Fruit fly (Drosophila melanogaster) whole organism, embryonic: ENCODE results near the gene Crtc.
A peak's percentile ranks its signal among the peaks of the same experiment; 100 is the strongest.

Source experiments
- Aef1 ChIP-seq: fragments of 200-800 bp; sonication (Bioruptor generic); IDR thresholded peaks from 3 replicates; pipeline ENCODE4 v1.3.6; 2022; ENCODE audit warnings: missing biosample characterization, missing genetic modification characterization
- Bgb ChIP-seq: fragments of 200-800 bp; sonication (Bioruptor generic); IDR thresholded peaks from 2 replicates; pipeline ENCODE4 v1.3.6; 2022; ENCODE audit warnings: missing biosample characterization, missing genetic modification characterization; ENCODE audit not compliant: partially characterized antibody
- CG10431 ChIP-seq: fragments of 200-800 bp; sonication (Bioruptor generic); optimal IDR thresholded peaks from 3 replicates; lab custom pipeline; 2018; ENCODE audit warnings: missing biosample characterization, mild to moderate bottlenecking, missing genetic modification characterization
- CG11560 ChIP-seq: fragments of 200-800 bp; sonication (Bioruptor generic); IDR thresholded peaks from 3 replicates; pipeline ENCODE4 v1.3.6; 2022; ENCODE audit warnings: missing biosample characterization, missing genetic modification characterization
- CG14710 ChIP-seq: fragments of 200-800 bp; sonication (Bioruptor generic); optimal IDR thresholded peaks from 3 replicates; lab custom pipeline; 2019; ENCODE audit warnings: missing biosample characterization, mild to moderate bottlenecking, missing genetic modification characterization, moderate library complexity
- CG15269 ChIP-seq: fragments of 200-800 bp; sonication (Bioruptor generic); optimal IDR thresholded peaks from 2 replicates; lab custom pipeline; 2018; ENCODE audit warnings: missing biosample characterization, mild to moderate bottlenecking, missing genetic modification characterization, moderate library complexity
- CG2875 ChIP-seq: fragments of 200-800 bp; sonication (Bioruptor generic); optimal IDR thresholded peaks from 2 replicates; lab custom pipeline; 2017; ENCODE audit warnings: missing biosample characterization, mild to moderate bottlenecking, missing genetic modification characterization, missing genetic modification reagents
- CG30431 ChIP-seq: fragments of 200-800 bp; sonication (Bioruptor generic); optimal IDR thresholded peaks from 2 replicates; lab custom pipeline; 2017; ENCODE audit warnings: missing biosample characterization, missing genetic modification characterization
- CG33213 ChIP-seq: fragments of 200-800 bp; sonication (Bioruptor generic); optimal IDR thresholded peaks from 3 replicates; lab custom pipeline; 2016; ENCODE audit warnings: missing biosample characterization, missing genetic modification characterization
- CG33557 ChIP-seq: fragments of 200-800 bp; sonication (Bioruptor generic); optimal IDR thresholded peaks from 2 replicates; lab custom pipeline; 2019; ENCODE audit warnings: missing biosample characterization, mild to moderate bottlenecking, missing genetic modification characterization, moderate library complexity
- CG3995 ChIP-seq: fragments of 200-800 bp; sonication (Bioruptor generic); optimal IDR thresholded peaks from 3 replicates; lab custom pipeline; 2016; ENCODE audit warnings: missing biosample characterization, missing genetic modification characterization
- CG9817 ChIP-seq: fragments of 200-800 bp; sonication (Bioruptor generic); optimal IDR thresholded peaks from 2 replicates; lab custom pipeline; 2018; ENCODE audit warnings: missing biosample characterization, mild to moderate bottlenecking, missing genetic modification characterization, moderate library complexity
- D19A ChIP-seq: fragments of 200-800 bp; optimal IDR thresholded peaks from 3 replicates; lab custom pipeline; 2019; ENCODE audit warnings: missing biosample characterization, mild to moderate bottlenecking, missing genetic modification characterization, moderate library complexity
- Dek ChIP-seq: fragments of 200-800 bp; sonication (Bioruptor generic); optimal IDR thresholded peaks from 3 replicates; lab custom pipeline; 2019; ENCODE audit warnings: missing biosample characterization, mild to moderate bottlenecking, missing genetic modification characterization, moderate library complexity
- Dll ChIP-seq: fragments of 200-800 bp; sonication (Bioruptor generic); IDR thresholded peaks from 4 replicates; pipeline ENCODE4 v1.3.6; 2022; ENCODE audit warnings: missing biosample characterization, missing genetic modification characterization; ENCODE audit not compliant: partially characterized antibody
- Ets65A ChIP-seq: fragments of 200-800 bp; sonication (Bioruptor generic); peaks from one replicate; lab custom pipeline; 2016; ENCODE audit warnings: missing biosample characterization, missing genetic modification characterization
- HLH54F ChIP-seq: fragments of 200-800 bp; sonication (Bioruptor generic); optimal IDR thresholded peaks from 3 replicates; lab custom pipeline; 2016; ENCODE audit warnings: missing biosample characterization, missing genetic modification characterization
- Lhr ChIP-seq: fragments of 200-800 bp; sonication (Bioruptor generic); optimal IDR thresholded peaks from 3 replicates; lab custom pipeline; 2017; ENCODE audit warnings: mild to moderate bottlenecking, missing biosample characterization, missing genetic modification reagents, missing genetic modification characterization
- MTF-1 ChIP-seq: fragments of 200-800 bp; sonication (Bioruptor generic); optimal IDR thresholded peaks from 2 replicates; lab custom pipeline; 2018; ENCODE audit warnings: missing biosample characterization, mild to moderate bottlenecking, missing genetic modification characterization, borderline replicate concordance
- Mad ChIP-seq: fragments of 200-800 bp; sonication (Bioruptor generic); optimal IDR thresholded peaks from 2 replicates; lab custom pipeline; 2016; ENCODE audit warnings: missing biosample characterization, missing genetic modification characterization
- Mes4 ChIP-seq: fragments of 200-800 bp; sonication (Bioruptor generic); optimal IDR thresholded peaks from 2 replicates; lab custom pipeline; 2016; ENCODE audit warnings: missing biosample characterization, missing genetic modification characterization
- Opbp ChIP-seq: fragments of 200-800 bp; sonication (Bioruptor generic); IDR thresholded peaks from 3 replicates; pipeline ENCODE4 v1.3.6; 2022; ENCODE audit warnings: missing biosample characterization, missing genetic modification characterization; ENCODE audit not compliant: partially characterized antibody
- Ptx1 ChIP-seq: fragments of 200-800 bp; sonication (Bioruptor generic); IDR thresholded peaks from 2 replicates; pipeline ENCODE4 v1.3.6; 2022; ENCODE audit warnings: missing biosample characterization, missing genetic modification characterization
- TFAM ChIP-seq: fragments of 200-800 bp; sonication (Bioruptor generic); optimal IDR thresholded peaks from 2 replicates; lab custom pipeline; 2017; ENCODE audit warnings: missing biosample characterization, missing genetic modification characterization, inconsistent platforms
- abd-A ChIP-seq: fragments of 200-800 bp; sonication (Bioruptor generic); optimal IDR thresholded peaks from 3 replicates; lab custom pipeline; 2019; ENCODE audit warnings: missing biosample characterization, mild to moderate bottlenecking, missing genetic modification characterization, moderate library complexity
- ac ChIP-seq: fragments of 200-800 bp; sonication (Bioruptor generic); optimal IDR thresholded peaks from 3 replicates; lab custom pipeline; 2017; ENCODE audit warnings: missing biosample characterization, mild to moderate bottlenecking, missing genetic modification characterization
- al ChIP-seq: fragments of 200-800 bp; sonication (Bioruptor generic); IDR thresholded peaks from 2 replicates; pipeline ENCODE4 v1.3.6; 2022; ENCODE audit warnings: missing biosample characterization, missing genetic modification characterization
- amos ChIP-seq: fragments of 200-800 bp; sonication (Bioruptor generic); IDR thresholded peaks from 2 replicates; pipeline ENCODE4 v1.3.6; 2022; ENCODE audit warnings: missing biosample characterization, missing genetic modification characterization; ENCODE audit not compliant: partially characterized antibody
- bigmax ChIP-seq: fragments of 200-800 bp; sonication (Bioruptor generic); optimal IDR thresholded peaks from 2 replicates; lab custom pipeline; 2018; ENCODE audit warnings: missing biosample characterization, mild to moderate bottlenecking, missing genetic modification characterization
- crp ChIP-seq, 2 experiments: fragments of 200-800 bp; sonication (Bioruptor generic); optimal IDR thresholded peaks; 2 replicates in 1 of 2; 3 replicates in 1 of 2; lab custom pipeline; 2017; ENCODE audit warnings: missing biosample characterization in 2 of 2, missing genetic modification characterization in 2 of 2, mild to moderate bottlenecking in 1 of 2, moderate library complexity in 1 of 2
- dm ChIP-seq: fragments of 200-800 bp; sonication (Bioruptor generic); optimal IDR thresholded peaks from 3 replicates; lab custom pipeline; 2016; ENCODE audit warnings: missing biosample characterization, missing genetic modification characterization
- ftz-f1 ChIP-seq: fragments of 200-800 bp; sonication (Bioruptor generic); optimal IDR thresholded peaks from 2 replicates; lab custom pipeline; 2016; ENCODE audit warnings: missing biosample characterization, missing genetic modification characterization
- gce ChIP-seq: fragments of 200-800 bp; sonication (Bioruptor generic); IDR thresholded peaks from 3 replicates; pipeline ENCODE4 v1.3.6; 2022; ENCODE audit warnings: missing biosample characterization, missing genetic modification characterization
- mld ChIP-seq: fragments of 200-800 bp; sonication (Bioruptor generic); IDR thresholded peaks from 3 replicates; pipeline ENCODE4 v1.3.6; 2022; ENCODE audit warnings: missing biosample characterization, missing genetic modification characterization; ENCODE audit not compliant: partially characterized antibody
- nau ChIP-seq: fragments of 200-800 bp; sonication (Bioruptor generic); optimal IDR thresholded peaks from 3 replicates; lab custom pipeline; 2017; ENCODE audit warnings: missing biosample characterization, mild to moderate bottlenecking, missing genetic modification characterization, missing genetic modification reagents
- nerfin-1 ChIP-seq: fragments of 200-800 bp; sonication (Bioruptor generic); optimal IDR thresholded peaks from 3 replicates; lab custom pipeline; 2019; ENCODE audit warnings: missing biosample characterization, mild to moderate bottlenecking, missing genetic modification characterization, moderate library complexity
- nmo ChIP-seq: fragments of 200-800 bp; sonication (Bioruptor generic); optimal IDR thresholded peaks from 2 replicates; lab custom pipeline; 2018; ENCODE audit warnings: missing biosample characterization, mild to moderate bottlenecking, missing genetic modification characterization, moderate library complexity
- p53 ChIP-seq: fragments of 200-800 bp; sonication (Bioruptor generic); optimal IDR thresholded peaks from 2 replicates; lab custom pipeline; 2016; ENCODE audit warnings: missing biosample characterization, missing genetic modification characterization
- pzg ChIP-seq: fragments of 200-800 bp; sonication (Bioruptor generic); optimal IDR thresholded peaks from 3 replicates; lab custom pipeline; 2018; ENCODE audit warnings: missing biosample characterization, mild to moderate bottlenecking, missing genetic modification characterization, moderate library complexity
- run ChIP-seq: fragments of 200-800 bp; sonication (Bioruptor generic); optimal IDR thresholded peaks from 3 replicates; lab custom pipeline; 2018; ENCODE audit warnings: missing biosample characterization, mild to moderate bottlenecking, missing genetic modification characterization
- sc ChIP-seq, 3 experiments: fragments of >200 bp in 2 of 3; fragments of 200-800 bp in 1 of 3; sonication (Bioruptor generic) in 1 of 3; optimal IDR thresholded peaks; 2 replicates in 2 of 3; 3 replicates in 1 of 3; lab custom pipeline; 2017; ENCODE audit warnings: mild to moderate bottlenecking in 1 of 3, missing biosample characterization in 1 of 3, missing genetic modification characterization in 1 of 3, missing genetic modification reagents in 1 of 3
- sens-2 ChIP-seq: fragments of 200-800 bp; sonication (Bioruptor generic); IDR thresholded peaks from 2 replicates; pipeline ENCODE4 v1.3.6; 2022; ENCODE audit warnings: missing biosample characterization, missing genetic modification characterization
- sima ChIP-seq: fragments of 200-800 bp; sonication (Bioruptor generic); optimal IDR thresholded peaks from 2 replicates; lab custom pipeline; 2016; ENCODE audit warnings: missing biosample characterization, missing genetic modification characterization
- sqz ChIP-seq: fragments of 200-800 bp; sonication (Bioruptor generic); optimal IDR thresholded peaks from 3 replicates; lab custom pipeline; 2018; ENCODE audit warnings: missing biosample characterization, mild to moderate bottlenecking, missing genetic modification characterization
- stc ChIP-seq: fragments of 200-800 bp; sonication (Bioruptor generic); IDR thresholded peaks from 2 replicates; pipeline ENCODE4 v1.3.6; 2022; ENCODE audit warnings: missing biosample characterization, missing genetic modification characterization
- wdn ChIP-seq: fragments of 200-800 bp; sonication (Bioruptor generic); IDR thresholded peaks from 2 replicates; pipeline ENCODE4 v1.3.6; 2022; ENCODE audit warnings: missing biosample characterization, missing genetic modification characterization
- wek ChIP-seq: fragments of 200-800 bp; sonication (Bioruptor generic); optimal IDR thresholded peaks from 3 replicates; lab custom pipeline; 2018; ENCODE audit warnings: missing biosample characterization, mild to moderate bottlenecking, missing genetic modification characterization, moderate library complexity

Gene Crtc

DNA sequence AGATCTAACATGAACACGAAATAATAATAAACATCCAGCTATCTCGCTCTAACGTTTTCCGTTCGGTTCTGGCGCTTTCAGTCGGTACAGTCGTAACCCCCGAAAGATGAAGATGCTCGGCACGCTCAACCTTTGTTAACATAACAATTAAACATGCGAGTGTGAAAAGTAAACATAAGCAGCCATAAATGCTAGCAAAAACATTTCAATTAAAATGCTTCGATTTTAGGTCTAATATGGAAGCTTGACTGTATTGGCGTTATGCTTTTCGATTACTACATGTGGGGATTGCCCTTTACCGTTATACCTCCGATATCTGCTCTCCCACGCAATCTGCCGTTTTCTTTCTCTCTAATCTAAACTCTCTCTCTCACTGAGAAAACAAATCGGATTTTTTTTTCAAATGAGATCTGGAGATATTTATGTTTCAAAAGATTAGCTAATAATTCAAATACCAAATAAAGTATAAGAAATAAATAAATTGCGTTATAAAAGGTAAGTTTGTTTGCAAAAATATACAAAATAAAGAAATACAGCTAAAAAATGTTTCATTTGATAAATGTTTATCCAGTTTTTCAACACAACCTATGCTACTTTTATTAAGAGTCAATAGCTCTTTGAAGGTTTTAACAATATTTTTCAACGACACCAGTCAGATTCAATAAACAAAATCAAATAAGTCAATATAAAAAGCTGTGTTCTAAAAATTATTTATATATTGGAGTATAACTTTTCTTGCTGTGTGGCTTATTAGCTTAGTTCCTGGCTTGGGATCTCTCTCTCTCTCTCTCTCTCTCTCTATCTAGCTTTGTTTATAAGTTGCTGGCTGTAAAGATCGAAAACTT, 10.4 kb downstream of the Crtc start (continued):
- peak; percentile 83 for TF ChIP-seq CG2875 (GFP tag; lab: Kevin White, UChicago)
- peak; percentile 91 for TF ChIP-seq al (GFP tag; lab: Robert Waterston, UW)
- TF ChIP-seq ac (GFP tag; lab: Kevin White, UChicago), result peak; percentile 40
- no peak for TF ChIP-seq mld
- TF ChIP-seq ftz-f1, result peak; percentile 74
- peak; percentile 64 for TF ChIP-seq D19A
- no peak for TF ChIP-seq Dll (GFP tag; lab: Robert Waterston, UW)
- TF ChIP-seq CG33213 (GFP tag; lab: Kevin White, UChicago), result peak; percentile 92
- TF ChIP-seq bigmax (GFP tag; lab: Kevin White, UChicago), result peak; percentile 65
- TF ChIP-seq sc (optimal IDR thresholded peaks at IDR 0.05; lab: Kevin White, UChicago), result no peak
- TF ChIP-seq sc (GFP tag; optimal IDR thresholded peaks at IDR 0.05; lab: Kevin White, UChicago), result peak; percentile 59
- TF ChIP-seq wek (GFP tag; lab: Kevin White, UChicago), result peak; percentile 82
- peak; percentile 51 for TF ChIP-seq run (tag; lab: Kevin White, UChicago)
- peak; percentile 27 for TF ChIP-seq pzg (GFP tag; lab: Kevin White, UChicago)
- peak; percentile 30 for TF ChIP-seq sqz (GFP tag; lab: Kevin White, UChicago)
- TF ChIP-seq CG3995 (GFP tag; lab: Kevin White, UChicago), result peak; percentile 60
- peak; percentile 70 for TF ChIP-seq p53 (GFP tag; lab: Kevin White, UChicago)
- peak; percentile 88 for TF ChIP-seq CG9817 (tag; lab: Kevin White, UChicago)
- TF ChIP-seq Opbp (GFP tag; lab: Robert Waterston, UW), result no peak
- TF ChIP-seq gce (GFP tag; lab: Robert Waterston, UW), result peak; percentile 89
- peak; percentile 99 for TF ChIP-seq Ets65A
- peak; percentile 92 for TF ChIP-seq Aef1 (GFP tag; lab: Robert Waterston, UW)
- peak; percentile 78 for TF ChIP-seq nau (GFP tag; lab: Kevin White, UChicago)
- TF ChIP-seq CG15269 (tag; lab: Kevin White, UChicago), result peak; percentile 83
- TF ChIP-seq TFAM (GFP tag; lab: Kevin White, UChicago), result peak; percentile 51
- TF ChIP-seq nerfin-1 (tag; lab: Kevin White, UChicago), result peak; percentile 43
- TF ChIP-seq Mes4 (GFP tag; lab: Kevin White, UChicago), result peak; percentile 69
- peak; percentile 87 for TF ChIP-seq Dek (tag; lab: Kevin White, UChicago)
- TF ChIP-seq sens-2 (GFP tag; lab: Robert Waterston, UW), result peak; percentile 81
- peak; percentile 45 for TF ChIP-seq Lhr (GFP tag; lab: Kevin White, UChicago)
- peak; percentile 82 for TF ChIP-seq CG11560 (tag; lab: Robert Waterston, UW)
- TF ChIP-seq CG14710 (tag; lab: Kevin White, UChicago), result peak; percentile 50
- TF ChIP-seq abd-A (tag; lab: Kevin White, UChicago), result peak; percentile 78
- TF ChIP-seq Bgb (GFP tag; lab: Robert Waterston, UW), result 0 out of 2 replicates have a peak, but pooled peaks have one; percentile 14
- TF ChIP-seq amos (GFP tag; lab: Robert Waterston, UW), result no peak
- TF ChIP-seq stc (GFP tag; lab: Robert Waterston, UW), result peak; percentile 93
- peak; percentile 32 for TF ChIP-seq CG10431 (GFP tag; lab: Kevin White, UChicago)
- peak in 1 of 2 experiments; percentile 24 for TF ChIP-seq crp (GFP tag; optimal IDR thresholded peaks at IDR 0.05; lab: Kevin White, UChicago)
- peak; percentile 94 for TF ChIP-seq HLH54F (GFP tag; lab: Kevin White, UChicago)
- peak; percentile 92 for TF ChIP-seq Ptx1 (GFP tag; lab: Robert Waterston, UW)
- TF ChIP-seq dm (GFP tag; lab: Kevin White, UChicago), result peak; percentile 81
- peak; percentile 77 for TF ChIP-seq Mad (GFP tag; lab: Kevin White, UChicago)
- peak; percentile 90 for TF ChIP-seq wdn (GFP tag; lab: Robert Waterston, UW)
- TF ChIP-seq sima (GFP tag; lab: Kevin White, UChicago), result peak; percentile 57
- peak; percentile 19 for TF ChIP-seq CG33557 (GFP tag; lab: Kevin White, UChicago)
- peak; percentile 87 for TF ChIP-seq MTF-1
- peak; percentile 79 for TF ChIP-seq CG30431 (GFP tag; lab: Kevin White, UChicago)
- peak; percentile 69 for TF ChIP-seq nmo (GFP tag; lab: Kevin White, UChicago)
